Fruit fly (Drosophila melanogaster) whole organism, wandering third instar larva: ENCODE data around the gene CG5953.
A peak's percentile ranks its signal among the peaks of the same experiment; 100 is the strongest.

Experiments
- Dif ChIP-seq: fragments of 200-275, 200-300 bp; sonication (Bioruptor generic); optimal IDR thresholded peaks from 2 replicates; lab custom pipeline; 2018; ENCODE audit warnings: missing biosample characterization, missing genetic modification characterization; ENCODE audit not compliant: partially characterized antibody
- Mio ChIP-seq: sonication (Bioruptor generic); optimal IDR thresholded peaks from 2 replicates; lab custom pipeline; 2016; ENCODE audit warnings: missing biosample characterization, missing genetic modification characterization
- OdsH ChIP-seq: fragments of 200-800 bp; sonication (Bioruptor generic); optimal IDR thresholded peaks from 2 replicates; lab custom pipeline; 2016; ENCODE audit warnings: missing biosample characterization, mild to moderate bottlenecking, missing genetic modification characterization
- br ChIP-seq: fragments of 200-800 bp; sonication (Bioruptor generic); optimal IDR thresholded peaks from 2 replicates; lab custom pipeline; 2016; ENCODE audit warnings: missing biosample characterization, missing genetic modification characterization
- pan ChIP-seq: fragments of >200 bp; optimal IDR thresholded peaks from 2 replicates; lab custom pipeline; 2017
- psq ChIP-seq: fragments of 200-800 bp; sonication (Bioruptor generic); optimal IDR thresholded peaks from 3 replicates; lab custom pipeline; 2017; ENCODE audit warnings: missing biosample characterization, mild to moderate bottlenecking, missing genetic modification characterization, moderate library complexity
- sv ChIP-seq: fragments of 200-800 bp; sonication (Bioruptor generic); optimal IDR thresholded peaks from 3 replicates; lab custom pipeline; 2016; ENCODE audit warnings: missing biosample characterization, missing genetic modification characterization
- usp ChIP-seq: fragments of >200 bp; optimal IDR thresholded peaks from 2 replicates; lab custom pipeline; 2017; ENCODE audit warnings: missing biosample characterization, missing genetic modification characterization

- TF ChIP-seq pan (peak; percentile 33), sv (GFP tag; lab: Kevin White, UChicago) (peak; percentile 68), usp (GFP tag; lab: Kevin White, UChicago) (no peak), Mio (GFP tag; lab: Kevin White, UChicago) (no peak), OdsH (peak; percentile 44), Dif (GFP tag; lab: Kevin White, UChicago) (no peak), psq (GFP tag; lab: Kevin White, UChicago) (no peak), br (peak; percentile 54)
These were observed 41.4 kb downstream of the CG5953 start, which contains the start of gene Tpr2 for dm6 chr2L:16491123-16491751.
